Fruit fly (Drosophila melanogaster) whole organism, embryonic: ENCODE measurements around the gene CG46458.

Experiments
- CG10543 ChIP-seq: fragments of 200-800 bp; sonication (Bioruptor generic); optimal IDR thresholded peaks from 3 replicates; lab custom pipeline; 2017; ENCODE audit warnings: missing biosample characterization, mild to moderate bottlenecking, missing genetic modification characterization, moderate library complexity
- CG10565 ChIP-seq: fragments of 200-800 bp; sonication (Bioruptor generic); optimal IDR thresholded peaks from 3 replicates; lab custom pipeline; 2016; ENCODE audit warnings: missing biosample characterization, mild to moderate bottlenecking, missing genetic modification characterization
- CG12236 ChIP-seq: fragments of 200-800 bp; sonication (Bioruptor generic); optimal IDR thresholded peaks from 2 replicates; lab custom pipeline; 2016; ENCODE audit warnings: missing biosample characterization, missing genetic modification characterization
- CG12769 ChIP-seq: fragments of 200-800 bp; sonication (Bioruptor generic); optimal IDR thresholded peaks from 2 replicates; lab custom pipeline; 2019; ENCODE audit warnings: missing biosample characterization, mild to moderate bottlenecking, missing genetic modification characterization, moderate library complexity
- CG15479 ChIP-seq: fragments of 200-800 bp; sonication (Bioruptor generic); optimal IDR thresholded peaks from 3 replicates; lab custom pipeline; 2019; ENCODE audit warnings: missing biosample characterization, mild to moderate bottlenecking, missing genetic modification characterization, moderate library complexity
- CG17802 ChIP-seq: fragments of 200-800 bp; sonication (Bioruptor generic); optimal IDR thresholded peaks from 2 replicates; lab custom pipeline; 2018; ENCODE audit warnings: missing biosample characterization, mild to moderate bottlenecking, missing genetic modification characterization, moderate library complexity
- CG32767 ChIP-seq: fragments of 200-800 bp; sonication (Bioruptor generic); IDR thresholded peaks from 2 replicates; pipeline ENCODE4 v1.3.6; 2022; ENCODE audit warnings: missing biosample characterization, missing genetic modification characterization
- CG43689 ChIP-seq: fragments of 200-800 bp; sonication (Bioruptor generic); IDR thresholded peaks from 2 replicates; pipeline ENCODE4 v1.3.6; 2022; ENCODE audit warnings: missing biosample characterization, missing genetic modification characterization
- CG4424 ChIP-seq: fragments of 200-800 bp; sonication (Bioruptor generic); optimal IDR thresholded peaks from 3 replicates; lab custom pipeline; 2016; ENCODE audit warnings: missing biosample characterization, missing genetic modification characterization
- CG6689 ChIP-seq: fragments of 200-800 bp; sonication (Bioruptor generic); IDR thresholded peaks from 2 replicates; pipeline ENCODE4 v1.3.6; 2022; ENCODE audit warnings: missing biosample characterization, missing genetic modification characterization
- CG7271 ChIP-seq: fragments of 200-800 bp; sonication (Bioruptor generic); optimal IDR thresholded peaks from 2 replicates; lab custom pipeline; 2018; ENCODE audit warnings: missing biosample characterization, mild to moderate bottlenecking, missing genetic modification characterization, moderate library complexity
- CG7963 ChIP-seq: fragments of 200-800 bp; sonication (Bioruptor generic); IDR thresholded peaks from 3 replicates; pipeline ENCODE4 v1.3.6; 2022; ENCODE audit warnings: missing biosample characterization, missing genetic modification characterization; ENCODE audit not compliant: partially characterized antibody
- CG8359 ChIP-seq: fragments of 200-800 bp; sonication (Bioruptor generic); optimal IDR thresholded peaks from 2 replicates; lab custom pipeline; 2017; ENCODE audit warnings: missing biosample characterization, mild to moderate bottlenecking, missing genetic modification characterization, borderline replicate concordance
- CG8765 ChIP-seq: fragments of 200-800 bp; sonication (Bioruptor generic); IDR thresholded peaks from 2 replicates; pipeline ENCODE4 v1.3.6; 2022; ENCODE audit warnings: missing biosample characterization, missing genetic modification characterization
- CG9215 ChIP-seq: fragments of 200-800 bp; sonication (Bioruptor generic); IDR thresholded peaks from 2 replicates; pipeline ENCODE4 v1.3.6; 2022; ENCODE audit warnings: missing biosample characterization, missing genetic modification characterization
- CoRest ChIP-seq: fragments of 200-800 bp; sonication (Bioruptor generic); optimal IDR thresholded peaks from 3 replicates; lab custom pipeline; 2018; ENCODE audit warnings: missing biosample characterization, mild to moderate bottlenecking, missing genetic modification characterization, moderate library complexity
- CrebB ChIP-seq: fragments of 200-800 bp; sonication (Bioruptor generic); optimal IDR thresholded peaks from 3 replicates; lab custom pipeline; 2018; ENCODE audit warnings: missing biosample characterization, mild to moderate bottlenecking, missing genetic modification characterization
- D ChIP-seq, 2 experiments: fragments of 200-800 bp in 1 of 2; fragments of >200 bp in 1 of 2; sonication (Bioruptor generic) in 1 of 2; optimal IDR thresholded peaks; 2 replicates in 1 of 2; 3 replicates in 1 of 2; lab custom pipeline; 2017; ENCODE audit warnings: mild to moderate bottlenecking in 1 of 2, missing biosample characterization in 1 of 2, missing genetic modification characterization in 1 of 2, missing genetic modification reagents in 1 of 2
- Dp ChIP-seq: fragments of 200-800 bp; sonication (Bioruptor generic); optimal IDR thresholded peaks from 2 replicates; lab custom pipeline; 2018; ENCODE audit warnings: missing biosample characterization, mild to moderate bottlenecking, missing genetic modification characterization, moderate library complexity
- Ets65A ChIP-seq: fragments of 200-800 bp; sonication (Bioruptor generic); peaks from one replicate; lab custom pipeline; 2016; ENCODE audit warnings: missing biosample characterization, missing genetic modification characterization
- Fer2 ChIP-seq: fragments of 200-800 bp; sonication (Bioruptor generic); optimal IDR thresholded peaks from 2 replicates; lab custom pipeline; 2018; ENCODE audit warnings: missing biosample characterization, mild to moderate bottlenecking, missing genetic modification characterization, moderate library complexity
- Gsc ChIP-seq: fragments of 200-800 bp; sonication (Bioruptor generic); IDR thresholded peaks from 2 replicates; pipeline ENCODE4 v1.3.6; 2022; ENCODE audit warnings: missing biosample characterization, missing genetic modification characterization
- H2.0 ChIP-seq: fragments of 200-800 bp; sonication (Bioruptor generic); IDR thresholded peaks from 2 replicates; pipeline ENCODE4 v1.3.6; 2022; ENCODE audit warnings: missing biosample characterization, missing genetic modification characterization
- HLH3B ChIP-seq: fragments of 200-800 bp; sonication (Bioruptor generic); IDR thresholded peaks from 2 replicates; pipeline ENCODE4 v1.3.6; 2022; ENCODE audit warnings: missing biosample characterization, missing genetic modification characterization
- Hsf ChIP-seq: fragments of 200-800 bp; sonication (Bioruptor generic); optimal IDR thresholded peaks from 3 replicates; lab custom pipeline; 2016; ENCODE audit warnings: missing biosample characterization, missing genetic modification characterization
- Kr ChIP-seq: fragments of 200-800 bp; sonication (Bioruptor generic); optimal IDR thresholded peaks from 2 replicates; lab custom pipeline; 2017; ENCODE audit warnings: missing biosample characterization, mild to moderate bottlenecking, missing genetic modification characterization
- Neu2 ChIP-seq: fragments of 200-800 bp; sonication (Bioruptor generic); optimal IDR thresholded peaks from 3 replicates; lab custom pipeline; 2016; ENCODE audit warnings: missing biosample characterization, missing genetic modification characterization, borderline replicate concordance
- cad ChIP-seq: fragments of >200 bp; optimal IDR thresholded peaks from 2 replicates; lab custom pipeline; 2017; ENCODE audit warnings: missing biosample characterization, missing genetic modification characterization
- ems ChIP-seq: fragments of 200-800 bp; sonication (Bioruptor generic); optimal IDR thresholded peaks from 3 replicates; lab custom pipeline; 2016; ENCODE audit warnings: missing biosample characterization, missing genetic modification characterization
- gsb-n ChIP-seq: fragments of 200-800 bp; sonication (Bioruptor generic); optimal IDR thresholded peaks from 3 replicates; lab custom pipeline; 2018; ENCODE audit warnings: missing biosample characterization, mild to moderate bottlenecking, missing genetic modification characterization
- nom ChIP-seq: fragments of 200-800 bp; sonication (Bioruptor generic); optimal IDR thresholded peaks from 2 replicates; lab custom pipeline; 2017; ENCODE audit warnings: missing biosample characterization, missing genetic modification characterization, mild to moderate bottlenecking, moderate library complexity, missing genetic modification reagents
- prd ChIP-seq, 3 experiments: fragments of >200 bp in 2 of 3; fragments of 200-800 bp in 1 of 3; sonication (Bioruptor generic) in 1 of 3; optimal IDR thresholded peaks in 2 of 3; IDR thresholded peaks in 1 of 3; 2 replicates in 2 of 3; 3 replicates in 1 of 3; pipeline versions ENCODE4 v1.3.6 to Lab custom; 2017 to 2022; ENCODE audit warnings: missing biosample characterization in 1 of 3, missing genetic modification characterization in 1 of 3
- pzg ChIP-seq: fragments of 200-800 bp; sonication (Bioruptor generic); optimal IDR thresholded peaks from 3 replicates; lab custom pipeline; 2018; ENCODE audit warnings: missing biosample characterization, mild to moderate bottlenecking, missing genetic modification characterization, moderate library complexity
- row ChIP-seq: fragments of 200-800 bp; sonication (Bioruptor generic); IDR thresholded peaks from 3 replicates; pipeline ENCODE4 v1.3.6; 2022; ENCODE audit warnings: missing biosample characterization, missing genetic modification characterization
- tll ChIP-seq, 2 experiments: fragments of 200-800 bp in 1 of 2; fragments of >200 bp in 1 of 2; sonication (Bioruptor generic) in 1 of 2; optimal IDR thresholded peaks; 2 replicates each; lab custom pipeline; 2017 to 2019; ENCODE audit warnings: missing biosample characterization in 2 of 2, missing genetic modification characterization in 2 of 2, mild to moderate bottlenecking in 1 of 2, moderate library complexity in 1 of 2
- twi ChIP-seq: fragments of 200-800 bp; optimal IDR thresholded peaks from 2 replicates; lab custom pipeline; 2019; ENCODE audit warnings: missing biosample characterization, mild to moderate bottlenecking, missing genetic modification characterization, moderate library complexity
- vfl ChIP-seq: fragments of 200-800 bp; sonication (Bioruptor generic); optimal IDR thresholded peaks from 2 replicates; lab custom pipeline; 2016; ENCODE audit warnings: missing biosample characterization, missing genetic modification characterization
- zen ChIP-seq: fragments of 200-800 bp; sonication (Bioruptor generic); optimal IDR thresholded peaks from 3 replicates; lab custom pipeline; 2018; ENCODE audit warnings: missing biosample characterization, mild to moderate bottlenecking, missing genetic modification characterization, moderate library complexity

CG46458 gene

DNA sequence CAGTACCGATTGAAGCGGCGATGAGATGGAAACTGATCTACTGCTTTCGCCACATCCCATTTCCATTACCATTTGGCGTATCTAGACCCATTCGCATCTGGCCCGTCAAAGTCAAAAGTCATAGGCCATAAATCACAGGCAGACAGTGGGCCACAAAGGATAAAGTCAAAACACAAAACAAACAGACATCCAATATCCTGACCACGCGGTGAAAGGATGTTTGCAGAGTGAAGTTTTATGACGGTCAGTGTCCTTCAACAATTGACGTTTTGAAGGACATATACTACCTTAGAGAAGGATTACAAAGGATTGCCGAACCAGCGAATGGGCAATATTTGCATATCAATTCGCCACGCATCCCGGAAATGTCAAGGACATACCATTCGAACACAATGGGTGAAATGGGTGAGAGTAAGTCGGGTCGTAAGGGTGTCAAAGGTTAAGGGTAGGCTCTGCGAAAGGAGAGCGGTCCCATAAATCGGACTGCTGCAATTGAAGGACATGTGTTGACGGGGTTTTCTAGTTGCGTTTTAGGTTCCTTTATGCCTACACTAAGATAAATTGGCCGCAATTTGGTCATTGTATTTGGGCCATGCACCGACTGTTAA lies 72.9 kb downstream of the CG46458 start:
- TF ChIP-seq Ets65A (GFP tag; lab: Kevin White, UChicago), result peak; percentile 44
- no peak for TF ChIP-seq CG7963 (GFP tag; lab: Robert Waterston, UW)
- no peak for TF ChIP-seq CG32767 (GFP tag; lab: Robert Waterston, UW)
- no peak for TF ChIP-seq pzg
- TF ChIP-seq Gsc (GFP tag; lab: Robert Waterston, UW), result no peak
- TF ChIP-seq H2.0, result no peak
- TF ChIP-seq vfl (GFP tag; lab: Kevin White, UChicago), result no peak
- TF ChIP-seq gsb-n (tag; lab: Kevin White, UChicago), result peak; percentile 21
- no peak for TF ChIP-seq CG8765 (GFP tag; lab: Robert Waterston, UW)
- TF ChIP-seq zen (tag; lab: Kevin White, UChicago), result peak; percentile 82
- no peak for TF ChIP-seq CG8359
- no peak for TF ChIP-seq row (GFP tag; lab: Robert Waterston, UW)
- no peak for TF ChIP-seq Dp (GFP tag; lab: Kevin White, UChicago)
- TF ChIP-seq CG10543 (GFP tag; lab: Kevin White, UChicago), result no peak
- TF ChIP-seq prd (optimal IDR thresholded peaks at IDR 0.05; lab: Kevin White, UChicago), result no peak
- 0 out of 3 replicates have a peak, but pooled peaks have one; percentile 27 for TF ChIP-seq prd (GFP tag; IDR thresholded peaks at IDR 0.05; lab: Robert Waterston, UW)
- no peak for TF ChIP-seq CG6689 (GFP tag; lab: Robert Waterston, UW)
- peak; percentile 44 for TF ChIP-seq twi (tag; lab: Kevin White, UChicago)
- TF ChIP-seq Fer2, result no peak
- peak; percentile 79 for TF ChIP-seq CG7271 (tag; lab: Kevin White, UChicago)
- peak; percentile 40 for TF ChIP-seq D (optimal IDR thresholded peaks at IDR 0.05; lab: Kevin White, UChicago)
- TF ChIP-seq D (GFP tag; optimal IDR thresholded peaks at IDR 0.05; lab: Kevin White, UChicago), result no peak
- peak; percentile 23 to 100 for TF ChIP-seq tll (GFP tag; optimal IDR thresholded peaks at IDR 0.05; lab: Kevin White, UChicago)
- TF ChIP-seq CG12769 (tag; lab: Kevin White, UChicago), result no peak
- no peak for TF ChIP-seq CG12236 (GFP tag; lab: Kevin White, UChicago)
- no peak for TF ChIP-seq CG10565 (GFP tag; lab: Kevin White, UChicago)
- peak; percentile 94 for TF ChIP-seq cad (GFP tag; lab: Kevin White, UChicago)
- peak; percentile 40 for TF ChIP-seq Kr (GFP tag; lab: Kevin White, UChicago)
- TF ChIP-seq Hsf, result no peak
- TF ChIP-seq CG15479 (GFP tag; lab: Kevin White, UChicago), result peak; percentile 93
- TF ChIP-seq Neu2 (GFP tag; lab: Kevin White, UChicago), result peak; percentile 22
- TF ChIP-seq CG4424, result no peak
- TF ChIP-seq CoRest (tag; lab: Kevin White, UChicago), result no peak
- TF ChIP-seq nom (GFP tag; lab: Kevin White, UChicago), result no peak
- TF ChIP-seq CrebB (tag; lab: Kevin White, UChicago), result no peak
- TF ChIP-seq CG9215, result no peak
- no peak for TF ChIP-seq CG43689
- TF ChIP-seq HLH3B (GFP tag; lab: Robert Waterston, UW), result no peak
- no peak for TF ChIP-seq CG17802 (tag; lab: Kevin White, UChicago)
- TF ChIP-seq ems (GFP tag; lab: Kevin White, UChicago), result no peak
